Fruit fly (Drosophila melanogaster) whole organism, prepupa: ENCODE measurements around the gene term.

ENCODE experiments used
- Blimp-1 ChIP-seq: fragments of 200-800 bp; sonication (Bioruptor generic); optimal IDR thresholded peaks from 3 replicates; lab custom pipeline; 2017; ENCODE audit warnings: missing biosample characterization, missing genetic modification characterization, mild to moderate bottlenecking, moderate library complexity, missing genetic modification reagents
- CG15336 ChIP-seq: fragments of 200-800 bp; sonication (Bioruptor generic); IDR thresholded peaks from 2 replicates; pipeline ENCODE4 v1.3.6; 2022; ENCODE audit warnings: missing biosample characterization, missing genetic modification characterization
- CG8632 ChIP-seq: fragments of 200-800 bp; sonication (Bioruptor generic); optimal IDR thresholded peaks from 3 replicates; lab custom pipeline; 2016; ENCODE audit warnings: missing biosample characterization, missing genetic modification characterization
- CG9139 ChIP-seq: fragments of 200-800 bp; sonication (Bioruptor generic); optimal IDR thresholded peaks from 3 replicates; lab custom pipeline; 2017; ENCODE audit warnings: missing biosample characterization, mild to moderate bottlenecking, missing genetic modification characterization
- Sox102F ChIP-seq: fragments of 200-800 bp; sonication (Bioruptor generic); optimal IDR thresholded peaks from 2 replicates; lab custom pipeline; 2016; ENCODE audit warnings: missing biosample characterization, mild to moderate bottlenecking, missing genetic modification characterization
- achi ChIP-seq: fragments of 200-800 bp; sonication (Bioruptor generic); optimal IDR thresholded peaks from 3 replicates; lab custom pipeline; 2016; ENCODE audit warnings: missing biosample characterization, missing genetic modification characterization
- esn ChIP-seq: fragments of 200-800 bp; sonication (Bioruptor generic); optimal IDR thresholded peaks from 2 replicates; lab custom pipeline; 2016; ENCODE audit warnings: missing biosample characterization, mild to moderate bottlenecking, missing genetic modification characterization, moderate library complexity
- topi ChIP-seq: fragments of 200-800 bp; sonication (Bioruptor generic); optimal IDR thresholded peaks from 3 replicates; lab custom pipeline; 2016; ENCODE audit warnings: missing biosample characterization, missing genetic modification characterization
- vri ChIP-seq: fragments of 200-800 bp; sonication (Bioruptor generic); optimal IDR thresholded peaks from 3 replicates; lab custom pipeline; 2016; ENCODE audit warnings: missing biosample characterization, mild to moderate bottlenecking, missing genetic modification characterization

DNA sequence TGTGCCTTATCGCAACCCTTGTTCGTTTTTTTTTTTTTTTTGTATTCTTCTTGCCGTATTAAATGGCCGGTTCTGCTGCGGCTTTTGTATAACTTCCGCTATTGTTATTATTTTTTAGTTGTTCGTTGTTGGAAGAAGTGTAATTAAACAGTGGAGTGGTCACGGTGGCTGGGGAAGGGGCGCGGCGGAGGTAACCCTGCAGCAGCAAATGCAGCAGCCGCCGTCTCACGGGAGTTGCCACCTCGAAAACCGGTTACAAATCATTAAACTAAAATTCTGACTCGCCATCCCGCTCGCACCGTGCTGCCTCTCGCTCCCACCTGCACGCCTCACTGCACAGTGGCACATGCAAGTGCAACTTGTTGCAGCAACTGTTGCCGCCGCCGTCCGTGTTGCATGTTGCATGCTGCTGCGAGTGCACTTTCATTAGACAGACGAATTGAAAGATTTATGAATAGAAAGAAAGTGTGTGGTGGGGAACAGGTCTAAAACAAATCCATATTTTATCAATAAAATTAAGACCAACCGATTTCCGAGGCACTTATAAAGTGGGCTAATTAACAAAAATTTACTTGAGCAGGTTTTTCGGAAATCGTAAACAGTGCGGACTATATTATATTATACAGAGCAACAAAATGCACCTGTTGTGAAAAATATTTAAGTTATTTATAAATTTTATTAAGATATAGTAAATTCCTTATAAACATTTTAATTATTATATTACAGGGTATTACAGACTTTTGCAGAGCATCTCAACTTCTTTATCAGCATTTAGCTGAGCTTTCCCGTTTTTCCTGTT is 34.3 kb upstream of the term start:
- TF ChIP-seq esn (GFP tag; lab: Kevin White, UChicago) (no peak), CG9139 (GFP tag; lab: Kevin White, UChicago) (no peak), Blimp-1 (GFP tag; lab: Kevin White, UChicago) (no peak), Sox102F (GFP tag; lab: Kevin White, UChicago) (no peak), CG15336 (GFP tag; lab: Robert Waterston, UW) (peak; percentile 26; the same call in 1 of the 2 replicates), vri (GFP tag; lab: Kevin White, UChicago) (no peak), topi (GFP tag; lab: Kevin White, UChicago) (no peak), CG8632 (GFP tag; lab: Kevin White, UChicago) (no peak), achi (GFP tag; lab: Kevin White, UChicago) (no peak)
